Worm (Caenorhabditis elegans) whole organism, midembryonic: ENCODE measurements around the gene cor-1.

Experiments used
- cog-1 ChIP-seq: sonication (generic microtip); optimal IDR thresholded peaks from 2 replicates; lab custom pipeline; 2016; ENCODE audit warnings: missing genetic modification characterization, missing compliant biosample characterization
- flt-1 ChIP-seq: fragments of 200-800 bp; sonication (Bioruptor generic); IDR thresholded peaks from 2 replicates; pipeline ENCODE4 v1.3.6; 2022; ENCODE audit warnings: missing genetic modification characterization, missing compliant biosample characterization
- med-1 ChIP-seq: sonication (generic microtip); optimal IDR thresholded peaks from 2 replicates; lab custom pipeline; 2017; ENCODE audit warnings: missing genetic modification characterization, mild to moderate bottlenecking, missing compliant biosample characterization, antibody characterized with exemption, missing genetic modification reagents; ENCODE audit not compliant: insufficient read depth
- tab-1 ChIP-seq: fragments of 200-800 bp; sonication (Bioruptor generic); IDR thresholded peaks from 2 replicates; pipeline ENCODE4 v1.3.6; 2022; ENCODE audit warnings: missing genetic modification characterization, missing compliant biosample characterization
- ztf-23 ChIP-seq: fragments of 200-800 bp; sonication (Bioruptor generic); IDR thresholded peaks from 2 replicates; pipeline ENCODE4 v1.3.6; 2022; ENCODE audit warnings: missing genetic modification reagents, missing genetic modification characterization, missing compliant biosample characterization
- ztf-29 ChIP-seq: fragments of 200-800 bp; sonication (Bioruptor generic); IDR thresholded peaks from 2 replicates; pipeline ENCODE4 v1.3.6; 2022; ENCODE audit warnings: missing genetic modification reagents, missing genetic modification characterization, missing compliant biosample characterization

DNA sequence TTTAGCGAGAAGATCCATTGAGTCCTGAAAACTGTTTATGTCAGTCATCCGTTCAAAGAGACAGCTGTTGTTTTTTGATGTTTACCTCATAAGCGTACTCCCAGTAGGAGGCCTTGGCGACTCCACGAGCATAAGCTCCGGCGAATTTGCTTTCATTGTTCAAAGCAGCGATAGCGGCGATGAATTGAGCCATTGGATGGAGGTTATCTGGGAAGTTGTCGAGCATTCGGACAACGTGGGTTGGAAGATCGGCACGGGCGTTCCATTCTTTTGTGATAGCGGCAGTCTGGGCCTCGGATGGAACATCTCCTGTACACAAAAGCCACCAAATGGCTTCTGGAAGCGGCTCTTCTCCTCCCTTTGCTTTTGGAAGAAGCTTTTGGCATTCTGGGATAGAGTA lies 33.0 kb upstream of the cor-1 start:
- TF ChIP-seq cog-1 (no peak), ztf-23 (GFP tag; lab: Robert Waterston, UW) (no peak), flt-1 (GFP tag; lab: Robert Waterston, UW) (no peak), tab-1 (GFP tag; lab: Robert Waterston, UW) (no peak), med-1 (GFP tag; lab: Kevin White, UChicago) (no peak), ztf-29 (GFP tag; lab: Robert Waterston, UW) (no peak)
